Fruit fly (Drosophila melanogaster): ENCODE measurements around the gene Arpc3B.

Arpc3B gene

DNA sequence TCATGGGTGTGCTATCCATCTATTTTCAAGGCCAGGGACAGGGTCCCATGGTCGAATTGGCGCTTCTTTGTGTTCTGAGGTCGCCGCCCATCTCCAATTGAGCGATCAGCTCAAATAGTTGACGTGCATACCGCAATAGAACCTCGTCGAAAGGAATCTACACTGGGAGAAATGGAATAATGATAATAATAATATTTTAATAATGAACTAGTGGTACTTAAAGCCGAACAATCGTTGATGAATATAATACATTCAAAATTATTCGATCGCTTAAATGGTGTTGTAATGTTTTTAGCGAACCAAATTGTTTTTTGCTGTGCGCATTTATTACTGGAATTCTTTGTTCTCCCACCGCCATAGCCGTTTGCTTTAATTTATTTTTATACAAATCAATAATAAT, 15.1 kb downstream of the Arpc3B start (continued):
- no peak for TF ChIP-seq wor (GFP tag; IDR thresholded peaks at IDR 0.05)
- no peak for TF ChIP-seq gcm (GFP tag; optimal IDR thresholded peaks at IDR 0.05)
- no peak for TF ChIP-seq gsb (GFP tag; IDR thresholded peaks at IDR 0.05)
- TF ChIP-seq Sin3A (optimal IDR thresholded peaks at IDR 0.05): no peak
- TF ChIP-seq ems (GFP tag; optimal IDR thresholded peaks at IDR 0.05): no peak
- TF ChIP-seq zfh2 (GFP tag; optimal IDR thresholded peaks at IDR 0.05): no peak
- TF ChIP-seq Atf6 (GFP tag; IDR thresholded peaks at IDR 0.05): peak; percentile 36; the same call in 1 of the 2 replicates
- no peak for TF ChIP-seq ro (GFP tag; IDR thresholded peaks at IDR 0.05)
- no peak for TF ChIP-seq Vsx1 (GFP tag; optimal IDR thresholded peaks at IDR 0.05)
- no peak for TF ChIP-seq CG8388 (GFP tag; optimal IDR thresholded peaks at IDR 0.05)
- peak; percentile 44; the same call in 2 of the 3 replicates for TF ChIP-seq dysf (GFP tag; IDR thresholded peaks at IDR 0.05)
- TF ChIP-seq fu2 (GFP tag; optimal IDR thresholded peaks at IDR 0.05): no peak
- no peak for TF ChIP-seq CG7987 (GFP tag; optimal IDR thresholded peaks at IDR 0.05)
- TF ChIP-seq pan (optimal IDR thresholded peaks at IDR 0.05): no peak
- TF ChIP-seq pan (GFP tag; optimal IDR thresholded peaks at IDR 0.05 in 1 of 2, IDR thresholded peaks at IDR 0.05 in 1 of 2): peak in 1 of 2 experiments; percentile 20
- no peak for TF ChIP-seq CG10267 (tag; optimal IDR thresholded peaks at IDR 0.05)
- no peak for TF ChIP-seq en (GFP tag; optimal IDR thresholded peaks at IDR 0.05)
- no peak for TF ChIP-seq bowl (GFP tag; IDR thresholded peaks at IDR 0.05)
- peak; percentile 28 for TF ChIP-seq CG12391 (tag; optimal IDR thresholded peaks at IDR 0.05)
- no peak for TF ChIP-seq D19B (GFP tag; optimal IDR thresholded peaks at IDR 0.05)
- no peak for TF ChIP-seq sisA (GFP tag; IDR thresholded peaks at IDR 0.05)
- TF ChIP-seq lmd (GFP tag; IDR thresholded peaks at IDR 0.05): peak; percentile 48; the same call in 1 of the 2 replicates
- TF ChIP-seq CG13123 (GFP tag; optimal IDR thresholded peaks at IDR 0.05): no peak
- no peak for TF ChIP-seq Hmr (GFP tag; optimal IDR thresholded peaks at IDR 0.05)
- no peak for TF ChIP-seq gcm2 (GFP tag; optimal IDR thresholded peaks at IDR 0.05)
- no peak for TF ChIP-seq gsb-n (tag; optimal IDR thresholded peaks at IDR 0.05)
- TF ChIP-seq CG12299 (tag; optimal IDR thresholded peaks at IDR 0.05): no peak
- no peak for TF ChIP-seq Sry-δ (GFP tag; optimal IDR thresholded peaks at IDR 0.05)
- TF ChIP-seq pzg (GFP tag; optimal IDR thresholded peaks at IDR 0.05): no peak
- no peak for TF ChIP-seq dimm (GFP tag; IDR thresholded peaks at IDR 0.05)
- TF ChIP-seq al (GFP tag; IDR thresholded peaks at IDR 0.05): peak; percentile 43; the same call in 1 of the 2 replicates
- TF ChIP-seq crp (GFP tag; optimal IDR thresholded peaks at IDR 0.05): no peak
- no peak for TF ChIP-seq CG14965 (GFP tag; optimal IDR thresholded peaks at IDR 0.05; ENCODE audit: borderline replicate concordance)
- TF ChIP-seq CG30020 (tag; optimal IDR thresholded peaks at IDR 0.05): no peak
- TF ChIP-seq eyg (GFP tag; optimal IDR thresholded peaks at IDR 0.05): no peak
- TF ChIP-seq CG12744 (GFP tag; optimal IDR thresholded peaks at IDR 0.05): no peak
- no peak for TF ChIP-seq sens (GFP tag)
- peak; percentile 79 for TF ChIP-seq Ets65A (GFP tag)
- no peak for TF ChIP-seq grau (tag; optimal IDR thresholded peaks at IDR 0.05)
- TF ChIP-seq exex (tag; optimal IDR thresholded peaks at IDR 0.05): no peak
- TF ChIP-seq CG1792 (GFP tag; optimal IDR thresholded peaks at IDR 0.05): no peak
- no peak for TF ChIP-seq CG6854 (GFP tag; optimal IDR thresholded peaks at IDR 0.05)
- peak; percentile 24; the same call in 1 of the 2 replicates for TF ChIP-seq Xrp1 (GFP tag; IDR thresholded peaks at IDR 0.05)
- TF ChIP-seq row (GFP tag; IDR thresholded peaks at IDR 0.05): peak; percentile 9; the same call in 1 of the 3 replicates
- peak; percentile 7 for TF ChIP-seq phol (tag; optimal IDR thresholded peaks at IDR 0.05)
- TF ChIP-seq ERR (GFP tag; optimal IDR thresholded peaks at IDR 0.05): no peak
- no peak for TF ChIP-seq CG34224 (GFP tag; IDR thresholded peaks at IDR 0.05; ENCODE audit: partially characterized antibody)
- TF ChIP-seq CG6683 (GFP tag; optimal IDR thresholded peaks at IDR 0.05): no peak
- peak; percentile 43 for TF ChIP-seq slbo (GFP tag; IDR thresholded peaks at IDR 0.05)
- no peak for TF ChIP-seq CG17568 (GFP tag; optimal IDR thresholded peaks at IDR 0.05)
- no peak for TF ChIP-seq CG18599 (GFP tag; optimal IDR thresholded peaks at IDR 0.05)
- TF ChIP-seq MESR4 (GFP tag; optimal IDR thresholded peaks at IDR 0.05): no peak

Measured in whole organism, embryonic.